Fruit fly (Drosophila melanogaster) Kc167 (cell line): ENCODE measurements around the gene SNF4Agamma.
A peak's percentile ranks its signal among the peaks of the same experiment; 100 is the strongest.

Experiments
- Myc ChIP-seq: fragments of >200 bp; optimal IDR thresholded peaks from 2 replicates; lab custom pipeline; 2017; ENCODE audit warnings: missing external identifiers
- Sin3A ChIP-seq: fragments of >200 bp; optimal IDR thresholded peaks from 2 replicates; lab custom pipeline; 2018; ENCODE audit warnings: missing external identifiers
- h ChIP-seq: fragments of >200 bp; optimal IDR thresholded peaks from 3 replicates; lab custom pipeline; 2018; ENCODE audit warnings: missing external identifiers
- insv ChIP-seq: fragments of >200 bp; optimal IDR thresholded peaks from 3 replicates; lab custom pipeline; 2018; ENCODE audit warnings: missing external identifiers
- psq ChIP-seq: fragments of >200 bp; optimal IDR thresholded peaks from 2 replicates; lab custom pipeline; 2017; ENCODE audit warnings: missing external identifiers
- ttk ChIP-seq: sonication (Bioruptor generic); optimal IDR thresholded peaks from 2 replicates; lab custom pipeline; 2017; ENCODE audit warnings: missing external identifiers

Gene SNF4Agamma

dm6 chr3R:21161042-21161532 is 20.5 kb downstream of the SNF4Agamma start, which contains the start of gene cDIP:
TSS of gene cDIP (minus strand) at chr3R:21161092.
- no peak for TF ChIP-seq Myc
- TF ChIP-seq insv (lab: Kevin White, UChicago): no peak

- TF ChIP-seq Myc (no peak), psq (no peak), ttk (no peak), insv (lab: Kevin White, UChicago) (no peak), h (lab: Kevin White, UChicago) (no peak), Sin3A (lab: Kevin White, UChicago) (no peak)
Observed at dm6 chr3R:21161620-21162029, 21.1 kb downstream of the SNF4Agamma start.

- no peak for TF ChIP-seq ttk
- no peak for TF ChIP-seq Myc
- TF ChIP-seq Sin3A (lab: Kevin White, UChicago): no peak
- TF ChIP-seq h (lab: Kevin White, UChicago): no peak
- no peak for TF ChIP-seq psq
- no peak for TF ChIP-seq insv (lab: Kevin White, UChicago)
Observed at dm6 chr3R:21163318-21163828, 22.8 kb downstream of the SNF4Agamma start, which contains the start of gene CG5810. TSS of gene CG5810 (plus strand) at chr3R:21163778.

dm6 chr3R:21168105-21168504 is 27.6 kb downstream of the SNF4Agamma start, which contains the start of gene Snmp1:
TSS of gene Snmp1 (minus strand) at chr3R:21168205.
- TF ChIP-seq psq: no peak
- no peak for TF ChIP-seq ttk

dm6 chr3R:21169525-21170149 is 29.1 kb downstream of the SNF4Agamma start:
- TF ChIP-seq psq (no peak), insv (lab: Kevin White, UChicago) (no peak), ttk (no peak), h (lab: Kevin White, UChicago) (no peak), Myc (no peak), Sin3A (lab: Kevin White, UChicago) (no peak)

dm6 chr3R:21176663-21177145 is 36.2 kb downstream of the SNF4Agamma start:
- no peak for TF ChIP-seq ttk
- TF ChIP-seq insv (lab: Kevin White, UChicago): no peak
- TF ChIP-seq psq: no peak
- TF ChIP-seq Myc: no peak
- no peak for TF ChIP-seq h (lab: Kevin White, UChicago)
- no peak for TF ChIP-seq Sin3A (lab: Kevin White, UChicago)

- TF ChIP-seq h (lab: Kevin White, UChicago) (no peak), psq (no peak), ttk (no peak), insv (lab: Kevin White, UChicago) (no peak), Myc (no peak), Sin3A (lab: Kevin White, UChicago) (no peak)
Observed at dm6 chr3R:21179592-21180390, 39.3 kb downstream of the SNF4Agamma start.

- no peak for TF ChIP-seq insv (lab: Kevin White, UChicago)
- no peak for TF ChIP-seq Myc
- no peak for TF ChIP-seq ttk
Observed at dm6 chr3R:21180391-21180796, 39.9 kb downstream of the SNF4Agamma start.

dm6 chr3R:21181957-21182356 is 41.4 kb downstream of the SNF4Agamma start:
- TF ChIP-seq psq: no peak
- no peak for TF ChIP-seq ttk
- TF ChIP-seq Sin3A (lab: Kevin White, UChicago): no peak
- TF ChIP-seq Myc: no peak
- no peak for TF ChIP-seq h (lab: Kevin White, UChicago)
- TF ChIP-seq insv (lab: Kevin White, UChicago): no peak

dm6 chr3R:21184373-21185132 is 44.0 kb downstream of the SNF4Agamma start:
- TF ChIP-seq h (lab: Kevin White, UChicago) (peak; percentile 78), insv (lab: Kevin White, UChicago) (no peak), Sin3A (lab: Kevin White, UChicago) (no peak)

dm6 chr3R:21185655-21186054 is 45.1 kb downstream of the SNF4Agamma start:
- TF ChIP-seq insv (lab: Kevin White, UChicago) (no peak), ttk (no peak), Sin3A (lab: Kevin White, UChicago) (no peak), psq (no peak), Myc (no peak), h (lab: Kevin White, UChicago) (no peak)
